Fruit fly (Drosophila melanogaster): ENCODE results near the gene Irc.
"Not testable (repeated sequence)": the region's sequence is repeated elsewhere in the genome, so short reads cannot be mapped to it uniquely, and the experiment has no call there.

Irc gene

dm6 chr3R:16984221-16984620 lies 18.5 kb upstream of the Irc start:
- no peak for TF ChIP-seq CG17801 (GFP tag; optimal IDR thresholded peaks at IDR 0.05; ENCODE audit: partially characterized antibody)

DNA sequence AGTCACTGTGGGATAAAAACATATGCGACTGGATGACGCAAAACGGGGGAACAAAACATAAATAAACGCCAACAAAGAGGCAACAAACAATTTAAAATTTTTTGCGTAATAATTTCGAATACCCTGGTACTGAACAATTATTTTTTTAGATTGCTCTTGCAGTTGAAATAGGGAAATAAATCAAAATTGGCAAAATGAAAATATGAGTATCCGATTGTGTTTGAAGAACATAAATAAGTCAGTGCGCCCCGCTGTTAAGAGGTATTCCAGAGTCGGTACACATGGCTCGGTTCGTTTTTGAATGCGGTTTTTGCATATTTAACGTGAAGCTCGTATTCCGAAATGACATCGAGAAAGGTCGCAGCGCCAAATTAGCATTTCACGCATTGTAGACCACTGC lies 17.1 kb upstream of the Irc start:
- TF ChIP-seq CG17801 (GFP tag; optimal IDR thresholded peaks at IDR 0.05; ENCODE audit: partially characterized antibody) = no peak

DNA sequence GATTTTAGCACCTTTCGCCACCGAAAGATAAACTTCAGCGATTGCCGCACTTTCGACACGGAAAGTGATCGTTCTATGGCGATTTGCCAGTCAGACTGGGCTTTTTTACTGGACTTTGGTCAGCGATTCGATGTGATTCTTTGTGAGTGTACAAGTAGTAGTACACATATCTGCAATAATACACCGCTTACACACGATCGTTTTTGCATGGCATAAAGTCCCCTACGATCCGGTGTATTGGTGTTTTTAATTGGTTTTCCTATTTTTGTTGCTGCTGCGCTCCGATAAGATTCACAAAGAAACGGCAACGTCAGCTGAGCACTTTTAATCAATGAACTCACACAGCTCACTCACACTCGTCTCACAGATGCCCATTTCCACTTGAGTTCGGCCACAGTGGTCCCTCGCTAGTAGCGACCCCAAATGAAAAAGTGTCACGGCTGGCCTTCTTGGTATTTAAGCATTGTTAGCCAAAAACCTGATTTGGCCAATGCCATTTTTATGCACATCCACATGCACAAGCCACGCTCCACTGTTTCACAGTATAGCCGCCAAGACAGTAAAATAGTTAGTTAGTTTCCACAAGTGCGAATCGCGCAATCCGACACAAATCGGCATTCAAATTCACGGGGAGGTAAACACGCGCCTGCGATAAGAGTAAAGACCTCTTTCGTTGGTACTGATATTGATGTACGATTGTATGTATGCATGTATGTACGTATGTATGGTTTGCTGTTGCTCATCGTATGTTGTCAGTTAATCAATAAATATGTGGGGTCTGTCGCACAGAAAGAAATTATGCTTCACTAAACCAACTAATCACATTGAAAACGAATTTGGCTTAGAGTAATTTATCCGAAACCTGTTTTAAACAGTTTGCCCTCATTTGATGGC lies 16.2 kb upstream of the Irc start:
- peak; percentile 91 for TF ChIP-seq CG17801 (GFP tag; optimal IDR thresholded peaks at IDR 0.05; ENCODE audit: partially characterized antibody)

- TF ChIP-seq CG17801 (GFP tag; optimal IDR thresholded peaks at IDR 0.05; ENCODE audit: partially characterized antibody) = peak; percentile 2
These were observed 15.3 kb upstream of the Irc start, which contains the start of gene CG18622 for dm6 chr3R:16987220-16987923. CG18622 (minus strand) TSS chr3R:16987732.

- TF ChIP-seq CG17801 (GFP tag; optimal IDR thresholded peaks at IDR 0.05; ENCODE audit: partially characterized antibody) = no peak
These were observed 14.8 kb upstream of the Irc start for dm6 chr3R:16987924-16988298.

dm6 chr3R:16988514-16988913 lies 14.2 kb upstream of the Irc start, which contains the start of gene MESK4:
MESK4 (plus strand) TSS chr3R:16988814.
- not testable (repeated sequence) for TF ChIP-seq CG17801 (GFP tag; optimal IDR thresholded peaks at IDR 0.05; ENCODE audit: partially characterized antibody)

DNA sequence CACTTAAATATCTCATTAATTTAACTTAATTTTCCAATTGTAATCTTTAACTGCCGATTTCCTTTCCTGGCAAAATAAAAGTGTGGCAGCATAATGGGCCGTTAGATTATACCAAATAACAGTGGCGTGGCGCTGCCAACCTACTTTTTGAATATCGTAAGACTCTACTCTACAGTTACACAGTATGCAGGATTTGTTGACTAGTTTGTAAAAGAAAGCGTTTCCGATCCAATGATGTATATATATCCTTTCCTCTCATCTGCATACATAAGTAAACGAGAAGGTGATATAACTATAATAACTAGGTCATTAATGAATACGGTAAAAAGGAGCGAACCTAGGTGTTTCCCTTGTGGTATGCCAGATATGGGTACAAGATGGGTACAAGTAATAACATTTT lies 10.9 kb upstream of the Irc start, which contains the start of gene EMC2B:
TSS of gene EMC2B (minus strand) at position 98 of the 400 bp plus-strand sequence.
- no peak for TF ChIP-seq CG17801 (GFP tag; optimal IDR thresholded peaks at IDR 0.05; ENCODE audit: partially characterized antibody)

- not testable (repeated sequence) for TF ChIP-seq CG17801 (GFP tag; optimal IDR thresholded peaks at IDR 0.05; ENCODE audit: partially characterized antibody)
These were observed 10.0 kb upstream of the Irc start, which contains the start of gene CG31274 for dm6 chr3R:16992716-16993115. CG31274 (plus strand) TSS chr3R:16993016.

DNA sequence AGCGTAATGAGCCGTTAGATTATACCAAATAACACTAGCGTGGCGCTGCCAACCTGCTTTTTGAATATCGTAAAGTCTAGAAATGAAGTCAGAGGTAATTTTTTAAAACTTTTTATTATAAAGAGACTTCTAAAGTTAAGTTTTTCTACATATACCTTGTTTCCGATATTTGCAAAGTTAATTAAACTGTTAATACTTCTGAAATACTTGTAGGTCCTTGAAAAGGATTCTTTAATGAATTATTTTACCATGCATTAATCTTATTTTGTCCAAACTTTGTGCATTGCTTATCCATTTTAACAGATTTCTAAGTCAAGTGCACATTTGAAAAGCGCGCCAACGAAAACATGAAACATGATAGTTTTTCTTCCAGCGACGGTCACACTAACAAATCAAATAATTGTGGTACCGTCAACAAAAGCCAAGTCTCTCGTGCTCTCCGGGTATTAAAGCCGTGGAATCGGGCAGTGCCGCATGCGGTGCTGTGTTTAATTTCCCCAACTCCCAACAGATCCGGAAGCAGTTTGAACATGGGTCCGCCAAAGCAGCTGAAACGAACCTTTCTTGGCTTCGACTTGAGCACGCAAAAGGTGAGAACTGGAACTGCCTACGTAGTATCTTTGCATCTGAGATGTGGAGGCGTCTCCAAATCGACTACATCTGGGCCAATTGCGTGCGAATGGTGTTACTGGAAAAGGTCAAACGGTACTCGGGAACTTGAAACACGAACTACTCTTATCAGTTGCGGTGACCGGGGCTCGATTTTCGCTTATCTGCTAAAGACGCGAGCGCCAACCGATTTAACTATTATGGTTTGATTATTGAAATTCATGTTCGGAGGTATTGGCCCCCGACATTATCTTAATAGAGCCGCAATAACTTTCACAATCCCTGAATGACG lies 6.4 kb upstream of the Irc start, which contains the start of the genes EMC2A and CG3534:
TSS of gene EMC2A (minus strand) at position 13 of the 901 bp plus-strand sequence.
TSS of gene CG3534 (plus strand) at position 388 of the 901 bp plus-strand sequence.
- TF ChIP-seq CG17801 (GFP tag; optimal IDR thresholded peaks at IDR 0.05; ENCODE audit: partially characterized antibody) = no peak

- TF ChIP-seq CG17801 (GFP tag; optimal IDR thresholded peaks at IDR 0.05; ENCODE audit: partially characterized antibody) = no peak
These were observed 793 bp downstream of the Irc start for dm6 chr3R:17003468-17003867.

DNA sequence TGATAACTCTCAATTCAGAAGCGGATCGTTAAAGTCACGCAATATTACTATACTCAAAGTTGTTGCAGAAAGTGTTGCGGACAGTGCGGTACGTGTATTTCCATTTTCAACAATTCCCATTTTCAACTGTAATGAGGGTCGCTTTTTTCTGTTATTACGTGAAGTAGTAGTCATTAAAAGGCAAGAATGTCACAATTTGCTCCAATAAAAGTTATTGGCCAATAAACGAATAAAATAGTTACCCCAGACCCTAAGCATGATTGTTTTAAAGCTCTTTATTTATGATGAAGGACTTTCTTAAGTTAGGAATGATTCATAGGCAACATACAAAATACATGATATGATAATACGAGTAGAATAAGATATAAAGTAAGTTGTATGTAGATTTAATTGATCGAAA lies 4.7 kb downstream of the Irc start:
- no peak for TF ChIP-seq CG17801 (GFP tag; optimal IDR thresholded peaks at IDR 0.05; ENCODE audit: partially characterized antibody)

- no peak for TF ChIP-seq CG17801 (GFP tag; optimal IDR thresholded peaks at IDR 0.05; ENCODE audit: partially characterized antibody)
These were observed 5.5 kb downstream of the Irc start, which contains the start of gene CG8907 for dm6 chr3R:17008018-17008674. CG8907 (plus strand) TSS chr3R:17008269.

DNA sequence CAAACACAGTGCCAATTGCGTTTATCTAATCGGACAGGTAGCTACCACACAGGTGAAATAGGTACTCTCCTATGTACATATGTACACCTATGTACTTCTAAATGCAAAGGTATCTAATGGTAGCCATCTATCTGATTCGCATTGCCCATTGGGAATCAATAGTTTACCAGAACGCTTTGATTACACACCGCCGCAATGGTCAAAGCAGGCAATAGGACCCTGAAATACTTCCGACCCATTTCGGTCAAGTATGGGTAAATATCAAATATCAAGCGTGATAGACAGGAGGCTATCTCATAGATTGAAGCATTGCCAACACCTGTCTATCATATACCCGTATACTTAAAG lies 6.0 kb downstream of the Irc start:
- TF ChIP-seq CG17801 (GFP tag; optimal IDR thresholded peaks at IDR 0.05; ENCODE audit: partially characterized antibody) = no peak

- TF ChIP-seq CG17801 (GFP tag; optimal IDR thresholded peaks at IDR 0.05; ENCODE audit: partially characterized antibody) = no peak
These were observed 11.6 kb downstream of the Irc start, which contains the start of gene Pxd for dm6 chr3R:17014276-17014675. Pxd (plus strand) TSS chr3R:17014576.

Data from ovary, adult (tissue).